Worm (Caenorhabditis elegans) whole organism, early embryonic: ENCODE results near the gene C33F10.11.

Experiments
- B0310.2 ChIP-seq: sonication (generic microtip); optimal IDR thresholded peaks from 2 replicates; lab custom pipeline; 2016; ENCODE audit warnings: mild to moderate bottlenecking, missing genetic modification characterization, missing compliant biosample characterization
- F13C5.2 ChIP-seq: sonication (generic microtip); optimal IDR thresholded peaks from 2 replicates; lab custom pipeline; 2017; ENCODE audit warnings: mild to moderate bottlenecking, missing genetic modification characterization, inconsistent platforms, missing compliant biosample characterization
- aly-1 ChIP-seq: sonication (generic microtip); optimal IDR thresholded peaks from 2 replicates; lab custom pipeline; 2016; ENCODE audit warnings: missing genetic modification characterization, missing compliant biosample characterization
- ama-1 ChIP-seq: fragments of 150-350 bp; optimal IDR thresholded peaks from 2 replicates; lab custom pipeline; 2014
- ceh-13 ChIP-seq: fragments of 200-800 bp; sonication (Bioruptor generic); optimal IDR thresholded peaks from 2 replicates; lab custom pipeline; 2018; ENCODE audit warnings: mild to moderate bottlenecking, missing genetic modification characterization, missing compliant biosample characterization
- ceh-36 ChIP-seq: sonication (generic microtip); optimal IDR thresholded peaks from 2 replicates; lab custom pipeline; 2016; ENCODE audit warnings: missing genetic modification characterization, inconsistent platforms, missing compliant biosample characterization
- ets-7 ChIP-seq: sonication (generic microtip); optimal IDR thresholded peaks from 2 replicates; lab custom pipeline; 2016; ENCODE audit warnings: missing genotype, missing genetic modification characterization, missing compliant biosample characterization
- flt-1 ChIP-seq: fragments of 200-800 bp; sonication (Bioruptor generic); IDR thresholded peaks from 2 replicates; pipeline ENCODE4 v1.3.6; 2022; ENCODE audit warnings: missing genetic modification characterization, missing compliant biosample characterization
- hmbx-1 ChIP-seq: sonication (generic microtip); optimal IDR thresholded peaks from 2 replicates; lab custom pipeline; 2016; ENCODE audit warnings: mild to moderate bottlenecking, missing genetic modification characterization, missing compliant biosample characterization
- hmg-4 ChIP-seq: fragments of 200-800 bp; sonication (Bioruptor generic); optimal IDR thresholded peaks from 2 replicates; lab custom pipeline; 2018; ENCODE audit warnings: mild to moderate bottlenecking, missing genetic modification characterization, missing compliant biosample characterization
- hnd-1 ChIP-seq: sonication (generic microtip); optimal IDR thresholded peaks from 2 replicates; lab custom pipeline; 2016; ENCODE audit warnings: missing genetic modification characterization, missing compliant biosample characterization
- pes-1 ChIP-seq: fragments of 200-800 bp; sonication (Bioruptor generic); IDR thresholded peaks from 2 replicates; pipeline ENCODE4 v1.3.6; 2022; ENCODE audit warnings: missing genetic modification reagents, missing genetic modification characterization, missing compliant biosample characterization
- scrt-1 ChIP-seq: fragments of 200-800 bp; sonication (Bioruptor generic); IDR thresholded peaks from 2 replicates; pipeline ENCODE4 v1.3.6; 2022; ENCODE audit warnings: missing genetic modification characterization, missing compliant biosample characterization
- sea-1 ChIP-seq: fragments of 200-800 bp; sonication (Bioruptor generic); conservative IDR thresholded peaks from 2 replicates; pipeline ENCODE4 v1.3.6; 2022; ENCODE audit warnings: missing genetic modification characterization, missing compliant biosample characterization
- tbx-11 ChIP-seq: fragments of 200-800 bp; sonication (Bioruptor generic); IDR thresholded peaks from 2 replicates; pipeline ENCODE4 v1.3.6; 2022; ENCODE audit warnings: missing genetic modification characterization, missing compliant biosample characterization
- tbx-37 ChIP-seq: fragments of 200-800 bp; sonication (Bioruptor generic); conservative IDR thresholded peaks from 2 replicates; pipeline ENCODE4 v1.3.6; 2022; ENCODE audit warnings: missing genetic modification reagents, missing genetic modification characterization, missing compliant biosample characterization
- tra-4 ChIP-seq: sonication (generic microtip); optimal IDR thresholded peaks from 2 replicates; lab custom pipeline; 2017; ENCODE audit warnings: missing genetic modification characterization, missing compliant biosample characterization

C33F10.11 gene

DNA sequence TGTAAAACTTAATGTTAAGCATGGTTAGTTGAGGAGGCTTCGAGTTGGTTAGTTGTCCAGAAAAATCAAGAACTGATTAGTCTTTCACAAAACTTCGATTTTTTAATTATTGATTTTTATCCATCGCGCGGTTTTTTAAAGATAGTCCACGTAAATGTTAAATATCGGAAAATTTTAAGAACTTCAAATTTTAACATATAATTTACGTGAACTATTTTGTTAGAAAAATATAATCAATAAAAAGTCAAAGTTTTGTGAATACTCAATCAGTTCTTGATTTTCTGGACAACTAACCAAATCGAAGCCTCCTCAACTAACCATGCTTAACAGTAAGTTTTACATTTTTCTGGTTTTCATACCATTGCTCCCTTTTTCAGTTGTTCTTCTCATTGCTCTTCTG, at the start of gene C33F10.11, which contains the start of gene C33F10.1:
Gene C33F10.11, minus strand, starts transcription at position 101 of the 400 bp plus-strand sequence.
Gene C33F10.1, plus strand, starts transcription at position 263 of the 400 bp plus-strand sequence.
- TF ChIP-seq aly-1 (tag; lab: Kevin White, UChicago) = no peak

DNA sequence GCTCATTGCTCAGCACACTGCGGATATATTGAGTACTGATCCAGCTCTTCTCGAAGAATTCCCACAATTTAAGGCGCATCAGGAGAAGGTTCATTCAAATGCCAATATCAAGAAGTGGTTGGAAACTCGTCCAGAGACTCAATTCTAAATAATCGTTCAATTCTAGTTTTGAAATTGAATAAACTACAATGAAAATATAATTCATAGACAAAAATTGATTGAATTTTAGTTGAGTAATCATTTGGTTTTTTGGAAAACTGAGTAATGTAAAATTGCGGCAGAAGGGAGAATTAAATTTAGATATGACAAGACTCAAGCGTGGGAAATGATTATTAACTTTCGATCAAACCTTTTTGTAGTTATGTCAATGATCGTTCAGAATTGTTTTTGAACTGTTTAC, 49.7 kb upstream of the C33F10.11 start:
- TF ChIP-seq hnd-1 (tag; lab: Kevin White, UChicago) (no peak), ama-1 (lab: Kevin White, UChicago) (no peak), aly-1 (tag; lab: Kevin White, UChicago) (no peak), scrt-1 (GFP tag; lab: Robert Waterston, UW) (no peak), hmg-4 (GFP tag; lab: Kevin White, UChicago) (no peak), flt-1 (GFP tag; lab: Robert Waterston, UW) (no peak), ets-7 (tag; lab: Kevin White, UChicago) (no peak), hmbx-1 (no peak), ceh-13 (no peak), pes-1 (GFP tag; lab: Robert Waterston, UW) (no peak), tbx-37 (GFP tag; lab: Robert Waterston, UW) (no peak), F13C5.2 (tag; lab: Kevin White, UChicago) (no peak), ceh-36 (tag; lab: Kevin White, UChicago) (no peak), B0310.2 (tag; lab: Kevin White, UChicago) (no peak), tbx-11 (GFP tag; lab: Robert Waterston, UW) (no peak), sea-1 (GFP tag; lab: Robert Waterston, UW) (no peak)

DNA sequence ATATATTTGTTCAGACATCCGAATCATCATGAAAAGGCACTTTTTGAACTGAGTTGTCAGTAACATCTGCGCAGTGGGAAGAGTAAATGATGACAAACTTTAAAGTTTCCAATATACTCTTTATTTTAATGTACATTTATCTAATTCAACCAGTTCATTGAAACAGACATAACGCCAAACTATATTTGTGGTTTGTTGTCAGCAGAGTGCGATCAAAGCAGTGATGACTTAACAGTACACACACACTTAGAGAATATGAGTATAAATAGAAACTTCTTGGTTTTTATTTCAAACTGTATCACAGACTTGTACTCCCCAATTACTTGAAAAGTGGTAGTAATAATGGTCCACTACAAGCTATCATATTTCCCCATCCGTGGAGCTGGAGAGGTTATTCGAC, 48.8 kb upstream of the C33F10.11 start, which contains the start of gene gst-8:
Gene gst-8, plus strand, starts transcription at position 301 of the 400 bp plus-strand sequence.
- TF ChIP-seq flt-1 (GFP tag; lab: Robert Waterston, UW) (no peak), B0310.2 (tag; lab: Kevin White, UChicago) (no peak), F13C5.2 (tag; lab: Kevin White, UChicago) (no peak), pes-1 (GFP tag; lab: Robert Waterston, UW) (no peak), hmbx-1 (no peak), ets-7 (tag; lab: Kevin White, UChicago) (no peak), tbx-37 (GFP tag; lab: Robert Waterston, UW) (no peak), tbx-11 (GFP tag; lab: Robert Waterston, UW) (no peak), tra-4 (tag; lab: Kevin White, UChicago) (no peak), hnd-1 (tag; lab: Kevin White, UChicago) (no peak), ceh-36 (tag; lab: Kevin White, UChicago) (no peak), ama-1 (lab: Kevin White, UChicago) (no peak), hmg-4 (GFP tag; lab: Kevin White, UChicago) (no peak), ceh-13 (no peak), scrt-1 (GFP tag; lab: Robert Waterston, UW) (no peak), aly-1 (tag; lab: Kevin White, UChicago) (no peak), sea-1 (GFP tag; lab: Robert Waterston, UW) (no peak)

- no peak for TF ChIP-seq scrt-1 (GFP tag; lab: Robert Waterston, UW)
- TF ChIP-seq B0310.2 (tag; lab: Kevin White, UChicago) = no peak
Observed at ce11 chrII:4882498-4882897, 47.8 kb upstream of the C33F10.11 start.

- TF ChIP-seq ama-1 (lab: Kevin White, UChicago) = no peak
- TF ChIP-seq pes-1 (GFP tag; lab: Robert Waterston, UW) = no peak
- TF ChIP-seq F13C5.2 (tag; lab: Kevin White, UChicago) = no peak
- no peak for TF ChIP-seq B0310.2 (tag; lab: Kevin White, UChicago)
- no peak for TF ChIP-seq scrt-1 (GFP tag; lab: Robert Waterston, UW)
- no peak for TF ChIP-seq tra-4 (tag; lab: Kevin White, UChicago)
- TF ChIP-seq hmbx-1 = no peak
- TF ChIP-seq hmg-4 (GFP tag; lab: Kevin White, UChicago) = no peak
- TF ChIP-seq ets-7 (tag; lab: Kevin White, UChicago) = no peak
- no peak for TF ChIP-seq hnd-1 (tag; lab: Kevin White, UChicago)
- no peak for TF ChIP-seq tbx-11 (GFP tag; lab: Robert Waterston, UW)
- no peak for TF ChIP-seq tbx-37 (GFP tag; lab: Robert Waterston, UW)
- TF ChIP-seq ceh-36 (tag; lab: Kevin White, UChicago) = no peak
- no peak for TF ChIP-seq flt-1 (GFP tag; lab: Robert Waterston, UW)
- TF ChIP-seq ceh-13 = no peak
- no peak for TF ChIP-seq sea-1 (GFP tag; lab: Robert Waterston, UW)
- no peak for TF ChIP-seq aly-1 (tag; lab: Kevin White, UChicago)
Observed at ce11 chrII:4881727-4882126, 47.1 kb upstream of the C33F10.11 start, which contains the start of gene gst-7. TSS of gene gst-7 (plus strand) at chrII:4882062.

- TF ChIP-seq pes-1 (GFP tag; lab: Robert Waterston, UW) (no peak), ets-7 (tag; lab: Kevin White, UChicago) (no peak), hnd-1 (tag; lab: Kevin White, UChicago) (no peak), ama-1 (lab: Kevin White, UChicago) (no peak), F13C5.2 (tag; lab: Kevin White, UChicago) (no peak), sea-1 (GFP tag; lab: Robert Waterston, UW) (no peak), ceh-13 (no peak), scrt-1 (GFP tag; lab: Robert Waterston, UW) (no peak), aly-1 (tag; lab: Kevin White, UChicago) (no peak), B0310.2 (tag; lab: Kevin White, UChicago) (no peak), hmbx-1 (no peak), tbx-11 (GFP tag; lab: Robert Waterston, UW) (no peak)
Observed at ce11 chrII:4879629-4880028, 45.0 kb upstream of the C33F10.11 start, which contains the start of gene gst-6. TSS of gene gst-6 (plus strand) at chrII:4879891.

DNA sequence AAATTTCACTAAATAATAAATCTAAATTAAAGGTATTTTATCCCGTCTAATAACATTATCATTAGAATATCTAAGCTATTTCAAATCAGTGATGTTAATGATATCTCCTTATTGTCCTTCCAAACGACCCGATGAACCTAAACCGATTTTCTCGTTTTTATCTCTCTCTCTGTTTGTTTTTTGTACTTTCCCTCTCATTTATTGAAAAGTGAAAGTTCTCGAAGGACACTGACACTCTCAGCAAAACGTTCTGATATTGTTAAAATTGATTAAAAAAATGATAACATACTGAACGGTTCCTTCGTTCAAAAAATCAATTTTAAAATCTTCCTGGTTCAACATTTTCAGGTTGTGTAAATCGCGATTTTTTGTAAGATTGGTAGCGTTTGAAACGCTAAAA, 41.4 kb upstream of the C33F10.11 start, which contains the start of gene F11G11.13:
Gene F11G11.13, minus strand, starts transcription at position 89 of the 400 bp plus-strand sequence.
- TF ChIP-seq ceh-13 (no peak), aly-1 (tag; lab: Kevin White, UChicago) (no peak), pes-1 (GFP tag; lab: Robert Waterston, UW) (no peak)
